Fruit fly (Drosophila melanogaster): ENCODE results near the gene Cyp18a1.
A peak's percentile ranks its signal among the peaks of the same experiment; 100 is the strongest.

Cyp18a1 gene

DNA sequence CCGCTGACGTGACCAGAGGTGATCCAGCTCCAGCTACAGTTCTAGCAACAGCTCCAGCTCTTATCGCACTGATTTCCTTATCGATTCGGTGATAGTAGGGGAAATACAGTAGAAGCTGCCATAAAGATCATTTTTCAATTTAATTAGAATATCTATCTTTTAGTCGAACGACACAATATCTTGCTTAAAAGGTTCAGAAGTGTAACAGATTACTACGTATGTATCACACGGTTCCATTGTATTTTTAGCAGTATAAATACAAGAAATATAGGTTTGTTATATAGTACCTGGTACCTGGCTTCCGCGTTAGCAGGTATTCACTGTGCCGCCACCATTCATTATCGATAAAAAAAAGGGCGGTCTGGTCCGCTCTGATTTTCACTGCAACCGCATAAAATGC is 48.0 kb downstream of the Cyp18a1 start:
- TF ChIP-seq cnc (optimal IDR thresholded peaks at IDR 0.05) = no peak
- TF ChIP-seq toe (GFP tag; optimal IDR thresholded peaks at IDR 0.05) = peak; percentile 54
- TF ChIP-seq pad (GFP tag; optimal IDR thresholded peaks at IDR 0.05) = peak; percentile 60
- TF ChIP-seq CG1620 (GFP tag; optimal IDR thresholded peaks at IDR 0.05) = peak; percentile 28
- TF ChIP-seq CG7045 (GFP tag; optimal IDR thresholded peaks at IDR 0.05) = peak; percentile 33
- no peak for TF ChIP-seq Crg-1 (GFP tag; optimal IDR thresholded peaks at IDR 0.05)
- peak; percentile 25 for TF ChIP-seq cic (GFP tag; optimal IDR thresholded peaks at IDR 0.05)
- TF ChIP-seq tj (GFP tag; optimal IDR thresholded peaks at IDR 0.05) = peak; percentile 26
- TF ChIP-seq Mnt (GFP tag; optimal IDR thresholded peaks at IDR 0.05) = peak; percentile 58
- no peak for TF ChIP-seq CG5204 (GFP tag; optimal IDR thresholded peaks at IDR 0.05)
- no peak for TF ChIP-seq kay (GFP tag; ENCODE audit: borderline replicate concordance)
- TF ChIP-seq CG14711 (tag; optimal IDR thresholded peaks at IDR 0.05) = peak; percentile 79
- peak; percentile 78 for TF ChIP-seq CG33017 (tag; optimal IDR thresholded peaks at IDR 0.05)
- TF ChIP-seq CG12768 (GFP tag; optimal IDR thresholded peaks at IDR 0.05) = peak; percentile 64
- TF ChIP-seq Clk (GFP tag; optimal IDR thresholded peaks at IDR 0.05) = peak; percentile 5
- TF ChIP-seq CG7101 (tag; optimal IDR thresholded peaks at IDR 0.05) = peak; percentile 89
- peak; percentile 46 for TF ChIP-seq bab1 (GFP tag; optimal IDR thresholded peaks at IDR 0.05)
- peak; percentile 10 for TF ChIP-seq ovo (GFP tag; optimal IDR thresholded peaks at IDR 0.05)
- TF ChIP-seq Hr96 (GFP tag; optimal IDR thresholded peaks at IDR 0.05) = peak; percentile 76
- peak; percentile 67 for TF ChIP-seq CG11617 (GFP tag; optimal IDR thresholded peaks at IDR 0.05)

DNA sequence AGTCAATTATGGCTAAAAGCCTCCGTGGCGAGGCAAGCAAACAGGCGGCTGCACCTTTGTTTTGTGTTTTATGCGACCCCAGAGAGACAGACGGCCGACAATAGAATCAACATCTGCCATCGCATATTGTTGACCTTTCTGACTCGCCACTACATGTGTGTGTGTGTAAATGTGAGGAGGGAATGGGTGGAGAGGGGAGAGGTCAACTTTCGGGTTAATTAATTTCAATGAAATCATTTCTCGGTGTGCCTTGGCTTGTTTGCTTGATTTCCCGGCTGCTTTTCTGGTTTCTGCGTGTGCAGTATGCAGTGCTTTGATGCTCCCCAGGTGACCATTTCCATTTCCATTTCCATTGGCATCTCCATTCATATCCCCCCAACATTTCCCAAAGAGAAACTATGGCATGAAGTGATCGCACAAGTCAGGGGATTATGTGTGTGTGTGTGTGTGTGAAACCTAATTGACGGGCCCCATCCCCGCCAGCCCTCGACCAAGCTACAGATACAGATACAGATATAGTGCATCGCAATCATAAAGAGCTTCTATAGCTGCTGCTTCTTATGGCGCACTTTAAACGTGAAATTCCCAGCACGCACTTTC is 49.7 kb downstream of the Cyp18a1 start:
- no peak for TF ChIP-seq CG12768 (GFP tag; optimal IDR thresholded peaks at IDR 0.05)
- TF ChIP-seq CG7045 (GFP tag; optimal IDR thresholded peaks at IDR 0.05) = no peak
- TF ChIP-seq pad (GFP tag; optimal IDR thresholded peaks at IDR 0.05) = no peak
- no peak for TF ChIP-seq Crg-1 (GFP tag; optimal IDR thresholded peaks at IDR 0.05)
- TF ChIP-seq cnc (optimal IDR thresholded peaks at IDR 0.05) = no peak
- no peak for TF ChIP-seq CG11617 (GFP tag; optimal IDR thresholded peaks at IDR 0.05)
- no peak for TF ChIP-seq ovo (GFP tag; optimal IDR thresholded peaks at IDR 0.05)
- no peak for TF ChIP-seq CG5204 (GFP tag; optimal IDR thresholded peaks at IDR 0.05)
- TF ChIP-seq CG14711 (tag; optimal IDR thresholded peaks at IDR 0.05) = no peak
- no peak for TF ChIP-seq CG33017 (tag; optimal IDR thresholded peaks at IDR 0.05)
- no peak for TF ChIP-seq toe (GFP tag; optimal IDR thresholded peaks at IDR 0.05)
- no peak for TF ChIP-seq tj (GFP tag; optimal IDR thresholded peaks at IDR 0.05)
- no peak for TF ChIP-seq cic (GFP tag; optimal IDR thresholded peaks at IDR 0.05)
- no peak for TF ChIP-seq Hr96 (GFP tag; optimal IDR thresholded peaks at IDR 0.05)
- no peak for TF ChIP-seq Mnt (GFP tag; optimal IDR thresholded peaks at IDR 0.05)

Data from whole organism, adult.